In the genomic region with DNA sequence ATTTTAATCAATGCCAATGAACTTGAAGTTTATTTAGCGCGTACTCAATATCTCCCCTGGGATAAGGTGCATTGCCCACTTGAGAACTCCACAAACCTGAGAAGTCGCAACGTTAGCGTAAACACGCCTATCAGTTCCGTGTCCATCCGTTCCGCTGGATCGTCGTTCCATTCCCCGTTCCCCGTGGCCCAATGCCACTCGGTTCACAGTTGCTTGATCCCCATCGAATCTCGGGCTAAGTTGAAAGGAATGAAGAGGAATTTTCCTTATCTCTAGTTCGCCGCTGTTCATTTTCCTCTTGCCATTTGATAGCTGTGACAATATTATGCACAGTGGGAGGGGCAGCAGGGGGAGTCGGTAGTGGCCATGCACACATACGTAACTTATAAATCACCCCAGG, we compare ENCODE assay signal across 5 fruit fly cellular contexts.
TF ChIP-seq lines count a peak whose summit lies in the region.

No protein-coding gene starts in this region.

- no peak for TF ChIP-seq CTCF in whole organism, embryonic (GFP tag; optimal IDR thresholded peaks at IDR 0.05; lab: Kevin White, UChicago)

TF ChIP-seq in whole organism, 6 proteins besides CTCF, POLR2A, EP300 and RAD21:
- no peak for TF ChIP-seq psq (optimal IDR thresholded peaks at IDR 0.05; lab: Kevin White, UChicago)
- no peak for TF ChIP-seq pan (optimal IDR thresholded peaks at IDR 0.05; lab: Kevin White, UChicago)
- no peak for TF ChIP-seq usp (GFP tag; optimal IDR thresholded peaks at IDR 0.05; lab: Kevin White, UChicago)
- TF ChIP-seq CG8478 (optimal IDR thresholded peaks at IDR 0.05; lab: Kevin White, UChicago), result no peak
- TF ChIP-seq EcR (GFP tag; optimal IDR thresholded peaks at IDR 0.05; lab: Kevin White, UChicago), result peak; percentile 83 to 88

TF ChIP-seq in whole organism, embryonic, 481 proteins besides CTCF, POLR2A, EP300 and RAD21:
- TF ChIP-seq sens (GFP tag; lab: Kevin White, UChicago) (peak; percentile 26), GATAe (GFP tag; conservative IDR thresholded peaks at IDR 0.05; lab: Robert Waterston, UW) (no peak), CG3407 (GFP tag; optimal IDR thresholded peaks at IDR 0.05; lab: Kevin White, UChicago) (no peak), CG8290 (GFP tag; optimal IDR thresholded peaks at IDR 0.05; lab: Kevin White, UChicago) (peak; percentile 74), CG8290 (tag; optimal IDR thresholded peaks at IDR 0.05; lab: Kevin White, UChicago) (peak in 1 of 2 experiments; percentile 49), pfk (GFP tag; optimal IDR thresholded peaks at IDR 0.05; lab: Kevin White, UChicago) (peak; percentile 89), crol (GFP tag; IDR thresholded peaks at IDR 0.05; lab: Robert Waterston, UW) (peak; percentile 41; the same call in 1 of the 2 replicates)
TF ChIP-seq in whole organism, embryonic: peak in this region for 4.

TF ChIP-seq in whole organism, prepupa, 60 proteins besides CTCF, POLR2A, EP300 and RAD21:
- peak; percentile 95 for TF ChIP-seq svp (GFP tag; lab: Kevin White, UChicago)
- no peak for TF ChIP-seq Blimp-1 (GFP tag; optimal IDR thresholded peaks at IDR 0.05; lab: Kevin White, UChicago)
- no peak for TF ChIP-seq CG8119 (GFP tag; IDR thresholded peaks at IDR 0.05; lab: Robert Waterston, UW)
- peak; percentile 37 for TF ChIP-seq vri (GFP tag; optimal IDR thresholded peaks at IDR 0.05; lab: Kevin White, UChicago)
- TF ChIP-seq Met (GFP tag; optimal IDR thresholded peaks at IDR 0.05; lab: Kevin White, UChicago), result no peak
- no peak for TF ChIP-seq pdm3 (GFP tag; optimal IDR thresholded peaks at IDR 0.05; lab: Kevin White, UChicago)
- TF ChIP-seq Hr4 (GFP tag; optimal IDR thresholded peaks at IDR 0.05; lab: Kevin White, UChicago), result no peak
- TF ChIP-seq CG8632 (GFP tag; optimal IDR thresholded peaks at IDR 0.05; lab: Kevin White, UChicago), result no peak
- TF ChIP-seq CG7368 (GFP tag; optimal IDR thresholded peaks at IDR 0.05; lab: Kevin White, UChicago), result no peak
- peak; percentile 2 for TF ChIP-seq Eip78C (GFP tag; lab: Kevin White, UChicago)

TF ChIP-seq in whole organism, pupa, 21 proteins besides CTCF, POLR2A, EP300 and RAD21:
- TF ChIP-seq EcR (GFP tag; optimal IDR thresholded peaks at IDR 0.05; lab: Kevin White, UChicago) (peak; percentile 95), CG8159 (tag; optimal IDR thresholded peaks at IDR 0.05; lab: Kevin White, UChicago) (no peak), Pif1B (GFP tag; optimal IDR thresholded peaks at IDR 0.05; lab: Kevin White, UChicago) (no peak)

TF ChIP-seq in whole organism, wandering third instar larva, 38 proteins besides CTCF, POLR2A, EP300 and RAD21:
- no peak for TF ChIP-seq tai (GFP tag; optimal IDR thresholded peaks at IDR 0.05; lab: Kevin White, UChicago)
- TF ChIP-seq h (GFP tag; optimal IDR thresholded peaks at IDR 0.05; lab: Kevin White, UChicago), result peak; percentile 40
- TF ChIP-seq br (GFP tag; optimal IDR thresholded peaks at IDR 0.05; lab: Kevin White, UChicago), result peak; percentile 30
